Worm (Caenorhabditis elegans) whole organism, L1 larva: ENCODE measurements around the gene F36A4.5.

Experiments used
- aha-1 ChIP-seq: fragments of 150-350 bp; optimal IDR thresholded peaks from 2 replicates; lab custom pipeline; 2014; ENCODE audit warnings: missing biosample characterization, missing genetic modification characterization
- alr-1 ChIP-seq: fragments of 200-800 bp; sonication (Bioruptor generic); optimal IDR thresholded peaks from 2 replicates; lab custom pipeline; 2018; ENCODE audit warnings: borderline replicate concordance, mild to moderate bottlenecking, missing genetic modification characterization, missing compliant biosample characterization
- ceh-8 ChIP-seq: fragments of 200-800 bp; sonication (Bioruptor generic); optimal IDR thresholded peaks from 2 replicates; lab custom pipeline; 2018; ENCODE audit warnings: mild to moderate bottlenecking, missing genetic modification characterization, moderate library complexity, missing compliant biosample characterization
- dsc-1 ChIP-seq: sonication (generic microtip); optimal IDR thresholded peaks from 2 replicates; lab custom pipeline; 2016; ENCODE audit warnings: mild to moderate bottlenecking, missing genetic modification characterization, missing compliant biosample characterization
- efl-1 ChIP-seq, 4 experiments: fragments of 150-350 bp; optimal IDR thresholded peaks in 3 of 4; peaks in 1 of 4; 1 replicate in 1 of 4; 2 replicates in 3 of 4; lab custom pipeline; 2014; ENCODE audit warnings: missing biosample characterization in 2 of 4, missing genetic modification characterization in 2 of 4, missing genetic modification reagents in 2 of 4
- elt-3 ChIP-seq, 6 experiments: fragments of 150-350 bp in 1 of 6; sonication (generic microtip); optimal IDR thresholded peaks; 2 replicates each; lab custom pipeline; 2017 to 2018; ENCODE audit warnings: missing biosample characterization in 6 of 6, missing genetic modification characterization in 6 of 6, inconsistent platforms in 1 of 6
- fkh-4 ChIP-seq: sonication (generic microtip); optimal IDR thresholded peaks from 2 replicates; lab custom pipeline; 2016; ENCODE audit warnings: missing compliant biosample characterization, missing genetic modification characterization, borderline replicate concordance
- hlh-17 ChIP-seq: fragments of 200-800 bp; sonication (Bioruptor generic); optimal IDR thresholded peaks from 2 replicates; lab custom pipeline; 2018; ENCODE audit warnings: missing genetic modification characterization, mild to moderate bottlenecking, missing compliant biosample characterization, moderate library complexity, borderline replicate concordance
- hlh-4 ChIP-seq: sonication (generic microtip); optimal IDR thresholded peaks from 2 replicates; lab custom pipeline; 2016; ENCODE audit warnings: mild to moderate bottlenecking, missing genetic modification characterization, missing compliant biosample characterization
- lin-13 ChIP-seq: fragments of 150-350 bp; optimal IDR thresholded peaks from 2 replicates; lab custom pipeline; 2014; ENCODE audit warnings: missing biosample characterization, missing genetic modification reagents, missing genetic modification characterization
- lir-3 ChIP-seq: sonication (generic microtip); optimal IDR thresholded peaks from 2 replicates; lab custom pipeline; 2016; ENCODE audit warnings: mild to moderate bottlenecking, missing genetic modification characterization, moderate library complexity, missing compliant biosample characterization; ENCODE audit not compliant: poor library complexity
- lsy-2 ChIP-seq, 2 experiments: fragments of 150-350 bp; optimal IDR thresholded peaks; 2 replicates each; lab custom pipeline; 2014; ENCODE audit warnings: missing biosample characterization in 2 of 2, missing genetic modification characterization in 2 of 2
- mab-9 ChIP-seq: fragments of 200-800 bp; sonication (Bioruptor generic); IDR thresholded peaks from 2 replicates; pipeline ENCODE4 v1.3.6; 2022; ENCODE audit warnings: missing genetic modification reagents, missing genetic modification characterization, missing compliant biosample characterization
- nhr-19 ChIP-seq: fragments of 200-800 bp; sonication (Bioruptor generic); conservative IDR thresholded peaks from 2 replicates; pipeline ENCODE4 v1.3.6; 2022; ENCODE audit warnings: missing genetic modification characterization, missing compliant biosample characterization
- nhr-20 ChIP-seq: sonication (generic microtip); optimal IDR thresholded peaks from 2 replicates; lab custom pipeline; 2016; ENCODE audit warnings: mild to moderate bottlenecking, missing genetic modification characterization, missing compliant biosample characterization
- nhr-47 ChIP-seq: sonication (generic microtip); optimal IDR thresholded peaks from 2 replicates; lab custom pipeline; 2016; ENCODE audit warnings: mild to moderate bottlenecking, missing genetic modification characterization, moderate library complexity, missing compliant biosample characterization
- nhr-84 ChIP-seq: sonication (generic microtip); optimal IDR thresholded peaks from 2 replicates; lab custom pipeline; 2017; ENCODE audit warnings: missing biosample characterization, missing genetic modification characterization
- nhr-85 ChIP-seq: sonication (generic microtip); peaks from one replicate; lab custom pipeline; 2016; ENCODE audit warnings: missing genetic modification characterization, inconsistent platforms, missing compliant biosample characterization
- nhr-90 ChIP-seq: sonication (generic microtip); optimal IDR thresholded peaks from 2 replicates; lab custom pipeline; 2016; ENCODE audit warnings: mild to moderate bottlenecking, missing genetic modification characterization, missing compliant biosample characterization; ENCODE audit not compliant: poor library complexity
- pax-3 ChIP-seq: fragments of 200-800 bp; sonication (Bioruptor generic); optimal IDR thresholded peaks from 2 replicates; lab custom pipeline; 2018; ENCODE audit warnings: mild to moderate bottlenecking, missing genetic modification characterization, moderate library complexity, missing compliant biosample characterization
- skn-1 ChIP-seq: fragments of 150-350 bp; optimal IDR thresholded peaks from 2 replicates; lab custom pipeline; 2014; ENCODE audit warnings: missing biosample characterization, missing genetic modification characterization
- snpc-4 ChIP-seq: fragments of 150-350 bp; optimal IDR thresholded peaks from 2 replicates; lab custom pipeline; 2014; ENCODE audit warnings: missing biosample characterization, missing genetic modification characterization
- sox-4 ChIP-seq: sonication (generic microtip); optimal IDR thresholded peaks from 2 replicates; lab custom pipeline; 2016; ENCODE audit warnings: missing genetic modification characterization, missing compliant biosample characterization
- tbx-2 ChIP-seq: sonication (generic microtip); optimal IDR thresholded peaks from 2 replicates; lab custom pipeline; 2016; ENCODE audit warnings: missing genetic modification characterization, missing compliant biosample characterization
- unc-130 ChIP-seq: fragments of 150-350 bp; optimal IDR thresholded peaks from 2 replicates; lab custom pipeline; 2017; ENCODE audit warnings: missing biosample characterization, missing genetic modification characterization, inconsistent platforms
- unc-62 ChIP-seq: fragments of 150-350 bp; optimal IDR thresholded peaks from 2 replicates; lab custom pipeline; 2014; ENCODE audit warnings: missing biosample characterization, missing genetic modification reagents, missing genetic modification characterization
- unc-98 ChIP-seq: fragments of 200-800 bp; sonication (Bioruptor generic); IDR thresholded peaks from 2 replicates; pipeline ENCODE4 v1.3.6; 2022; ENCODE audit warnings: missing genetic modification characterization, missing compliant biosample characterization
- vab-15 ChIP-seq: sonication (generic microtip); optimal IDR thresholded peaks from 2 replicates; lab custom pipeline; 2017; ENCODE audit warnings: missing genotype, mild to moderate bottlenecking, missing genetic modification characterization, missing compliant biosample characterization
- ztf-4 ChIP-seq: fragments of 150-350 bp; optimal IDR thresholded peaks from 2 replicates; lab custom pipeline; 2014; ENCODE audit warnings: missing biosample characterization, missing genetic modification characterization

Gene F36A4.5

ce11 chrIV:4262993-4263392 lies 2.3 kb upstream of the F36A4.5 start, which contains the start of gene col-33:
Gene col-33, plus strand, starts transcription at chrIV:4263293.
- TF ChIP-seq nhr-90 (tag; lab: Kevin White, UChicago) = no peak
- TF ChIP-seq nhr-47 (tag; lab: Kevin White, UChicago) = no peak
- TF ChIP-seq elt-3 (tag; optimal IDR thresholded peaks at IDR 0.05; lab: Kevin White, UChicago) = no peak
- no peak for TF ChIP-seq hlh-17 (GFP tag; lab: Kevin White, UChicago)
- no peak for TF ChIP-seq tbx-2 (tag; lab: Kevin White, UChicago)
- no peak for TF ChIP-seq mab-9 (GFP tag; lab: Robert Waterston, UW)
- TF ChIP-seq pax-3 = no peak
- TF ChIP-seq dsc-1 (tag; lab: Kevin White, UChicago) = no peak

ce11 chrIV:4264649-4265048 lies 675 bp upstream of the F36A4.5 start:
- no peak for TF ChIP-seq lin-13 (GFP tag; lab: Kevin White, UChicago)
- TF ChIP-seq ceh-8 (GFP tag; lab: Kevin White, UChicago) = peak; percentile 74

ce11 chrIV:4265951-4266350 lies 627 bp downstream of the F36A4.5 start:
- TF ChIP-seq unc-98 (GFP tag; lab: Robert Waterston, UW) (no peak), nhr-85 (tag; lab: Kevin White, UChicago) (peak; percentile 37), sox-4 (tag; lab: Kevin White, UChicago) (no peak), snpc-4 (tag; lab: Kevin White, UChicago) (peak; percentile 63), aha-1 (no peak), pax-3 (no peak), mab-9 (GFP tag; lab: Robert Waterston, UW) (no peak)

- TF ChIP-seq mab-9 (GFP tag; lab: Robert Waterston, UW) (no peak), hlh-4 (tag; lab: Kevin White, UChicago) (no peak), lir-3 (tag; lab: Kevin White, UChicago) (no peak), alr-1 (tag; lab: Kevin White, UChicago) (no peak), tbx-2 (tag; lab: Kevin White, UChicago) (no peak), nhr-20 (tag; lab: Kevin White, UChicago) (no peak), unc-62 (GFP tag; lab: Kevin White, UChicago) (no peak), nhr-19 (GFP tag; lab: Robert Waterston, UW) (no peak)
- TF ChIP-seq, all 84 proteins: peak for 0
These were observed 2.0 kb downstream of the F36A4.5 start, which contains the start of gene F36A4.4 for ce11 chrIV:4267320-4267719. Gene F36A4.4, plus strand, starts transcription at chrIV:4267620.

ce11 chrIV:4269308-4269707 lies 4.0 kb downstream of the F36A4.5 start, which contains the start of gene F36A4.3:
Gene F36A4.3, plus strand, starts transcription at chrIV:4269608.
- TF ChIP-seq hlh-4 (tag; lab: Kevin White, UChicago) (no peak), ztf-4 (tag; lab: Kevin White, UChicago) (no peak), dsc-1 (tag; lab: Kevin White, UChicago) (no peak), lsy-2 (tag; optimal IDR thresholded peaks at IDR 0.05; lab: Kevin White, UChicago) (no peak), fkh-4 (tag; lab: Kevin White, UChicago) (no peak), nhr-20 (tag; lab: Kevin White, UChicago) (no peak), nhr-47 (tag; lab: Kevin White, UChicago) (no peak), unc-98 (GFP tag; lab: Robert Waterston, UW) (no peak), efl-1 (optimal IDR thresholded peaks at IDR 0.05; lab: Kevin White, UChicago) (no peak), efl-1 (GFP tag; optimal IDR thresholded peaks at IDR 0.05 in 1 of 2; lab: Kevin White, UChicago) (no peak), tbx-2 (tag; lab: Kevin White, UChicago) (no peak), vab-15 (tag; lab: Kevin White, UChicago) (no peak), skn-1 (tag; lab: Kevin White, UChicago) (no peak), unc-130 (tag; lab: Kevin White, UChicago) (no peak), nhr-84 (tag; lab: Kevin White, UChicago) (no peak), ceh-8 (GFP tag; lab: Kevin White, UChicago) (no peak)
